Worm (Caenorhabditis elegans) whole organism, L4 larva: ENCODE measurements around the gene hil-6.
A peak's percentile ranks its signal among the peaks of the same experiment; 100 is the strongest.

Experiments used
- F10B5.3 ChIP-seq: sonication (generic microtip); optimal IDR thresholded peaks from 2 replicates; lab custom pipeline; 2016; ENCODE audit warnings: mild to moderate bottlenecking, missing genetic modification characterization, missing compliant biosample characterization
- F26F4.8 ChIP-seq: fragments of 200-800 bp; sonication (Bioruptor generic); conservative IDR thresholded peaks from 2 replicates; pipeline ENCODE4 v1.3.6; 2022; ENCODE audit warnings: missing genetic modification characterization, missing compliant biosample characterization
- F44E2.7 ChIP-seq: fragments of 200-800 bp; sonication (Bioruptor generic); IDR thresholded peaks from 2 replicates; pipeline ENCODE4 v2.1.2; 2022; ENCODE audit warnings: missing genetic modification characterization, missing compliant biosample characterization
- R02D3.7 ChIP-seq: fragments of 150-350 bp; sonication (generic microtip); optimal IDR thresholded peaks from 3 replicates; lab custom pipeline; 2014; ENCODE audit warnings: missing biosample characterization, missing genetic modification characterization
- T20F7.1 ChIP-seq: fragments of 200-800 bp; sonication (Bioruptor generic); optimal IDR thresholded peaks from 2 replicates; lab custom pipeline; 2018; ENCODE audit warnings: mild to moderate bottlenecking, missing genetic modification characterization, missing compliant biosample characterization
- Y75B8A.6 ChIP-seq: fragments of 200-800 bp; sonication (Bioruptor generic); IDR thresholded peaks from 2 replicates; pipeline ENCODE4 v1.3.6; 2022; ENCODE audit warnings: missing genetic modification reagents, missing genetic modification characterization, missing compliant biosample characterization
- ZK546.5 ChIP-seq, 2 experiments: sonication (generic microtip); optimal IDR thresholded peaks; 2 replicates each; lab custom pipeline; 2017; ENCODE audit warnings: missing biosample characterization in 2 of 2, missing genetic modification characterization in 2 of 2
- arid-1 ChIP-seq: fragments of 200-800 bp; sonication (Bioruptor generic); conservative IDR thresholded peaks from 2 replicates; pipeline ENCODE4 v1.3.6; 2022; ENCODE audit warnings: missing genetic modification reagents, missing genetic modification characterization, missing compliant biosample characterization
- ceh-20 ChIP-seq: fragments of 200-800 bp; sonication (Bioruptor generic); IDR thresholded peaks from 2 replicates; pipeline ENCODE4 v1.3.6; 2022; ENCODE audit warnings: missing genetic modification reagents, missing genetic modification characterization, missing compliant biosample characterization
- ceh-28 ChIP-seq: fragments of 150-350 bp; optimal IDR thresholded peaks from 2 replicates; lab custom pipeline; 2014; ENCODE audit warnings: missing biosample characterization, missing genetic modification reagents, missing genetic modification characterization
- ceh-44 ChIP-seq: fragments of 200-800 bp; sonication (Bioruptor generic); IDR thresholded peaks from 2 replicates; pipeline ENCODE4 v1.3.6; 2022; ENCODE audit warnings: missing genetic modification reagents, missing genetic modification characterization, missing compliant biosample characterization
- ceh-82 ChIP-seq: sonication (generic microtip); optimal IDR thresholded peaks from 2 replicates; lab custom pipeline; 2017; ENCODE audit warnings: missing biosample characterization, missing genetic modification characterization
- ces-1 ChIP-seq: fragments of 150-350 bp; sonication (generic microtip); optimal IDR thresholded peaks from 4 replicates; lab custom pipeline; 2014; ENCODE audit warnings: missing biosample characterization, missing genetic modification reagents, missing genetic modification characterization
- daf-12 ChIP-seq: fragments of 150-350 bp; optimal IDR thresholded peaks from 2 replicates; lab custom pipeline; 2014; ENCODE audit warnings: missing biosample characterization, missing genetic modification reagents, missing genetic modification characterization
- daf-16 ChIP-seq, 3 experiments: sonication (generic microtip); optimal IDR thresholded peaks; 2 replicates each; lab custom pipeline; 2016 to 2017; ENCODE audit warnings: missing genetic modification characterization in 3 of 3, missing genetic modification reagents in 3 of 3, mild to moderate bottlenecking in 2 of 3, missing compliant biosample characterization in 2 of 3, missing biosample characterization in 1 of 3, moderate library complexity in 1 of 3
- daf-19 ChIP-seq: fragments of 200-800 bp; sonication (Bioruptor generic); conservative IDR thresholded peaks from 2 replicates; pipeline ENCODE4 v1.3.6; 2022; ENCODE audit warnings: missing genetic modification characterization, missing compliant biosample characterization
- daf-8 ChIP-seq: fragments of 200-800 bp; sonication (Bioruptor generic); IDR thresholded peaks from 2 replicates; pipeline ENCODE4 v1.3.6; 2022; ENCODE audit warnings: missing genetic modification characterization, missing compliant biosample characterization
- dmd-6 ChIP-seq: fragments of 200-800 bp; sonication (Bioruptor generic); IDR thresholded peaks from 2 replicates; pipeline ENCODE4 v1.3.6; 2022; ENCODE audit warnings: missing genetic modification reagents, missing genetic modification characterization, missing compliant biosample characterization
- dmd-8 ChIP-seq: fragments of 200-800 bp; sonication (Bioruptor generic); IDR thresholded peaks from 2 replicates; pipeline ENCODE4 v1.3.6; 2022; ENCODE audit warnings: missing genetic modification characterization, missing compliant biosample characterization
- dmd-9 ChIP-seq: fragments of 200-800 bp; sonication (Bioruptor generic); IDR thresholded peaks from 2 replicates; pipeline ENCODE4 v1.3.6; 2022; ENCODE audit warnings: missing genetic modification reagents, missing genetic modification characterization, missing compliant biosample characterization
- dpl-1 ChIP-seq: fragments of 150-350 bp; optimal IDR thresholded peaks from 2 replicates; lab custom pipeline; 2014; ENCODE audit warnings: missing biosample characterization, missing genetic modification reagents, missing genetic modification characterization
- duxl-1 ChIP-seq: sonication (generic microtip); optimal IDR thresholded peaks from 2 replicates; lab custom pipeline; 2016; ENCODE audit warnings: mild to moderate bottlenecking, missing genetic modification characterization, moderate library complexity, missing compliant biosample characterization; ENCODE audit not compliant: poor library complexity
- egl-43 ChIP-seq: fragments of 200-800 bp; sonication (Bioruptor generic); IDR thresholded peaks from 2 replicates; pipeline ENCODE4 v1.3.6; 2022; ENCODE audit warnings: missing genetic modification reagents, missing genetic modification characterization, missing compliant biosample characterization
- gei-8 ChIP-seq: fragments of 200-800 bp; sonication (Bioruptor generic); optimal IDR thresholded peaks from 2 replicates; lab custom pipeline; 2018; ENCODE audit warnings: mild to moderate bottlenecking, missing genetic modification characterization, missing compliant biosample characterization
- hif-1 ChIP-seq, 2 experiments: sonication (generic microtip); optimal IDR thresholded peaks; 2 replicates each; lab custom pipeline; 2016 to 2017; ENCODE audit warnings: missing compliant biosample characterization in 2 of 2, missing genetic modification characterization in 2 of 2, missing genetic modification reagents in 2 of 2, missing genotype in 2 of 2, mild to moderate bottlenecking in 1 of 2
- hmg-1.1 ChIP-seq: fragments of 200-800 bp; sonication (Bioruptor generic); IDR thresholded peaks from 2 replicates; pipeline ENCODE4 v1.3.6; 2022; ENCODE audit warnings: missing genetic modification reagents, missing genetic modification characterization, missing compliant biosample characterization
- lin-13 ChIP-seq: fragments of 150-350 bp; optimal IDR thresholded peaks from 2 replicates; lab custom pipeline; 2014; ENCODE audit warnings: missing biosample characterization, missing genetic modification reagents, missing genetic modification characterization
- lin-15B ChIP-seq: fragments of 150-350 bp; sonication (generic microtip); optimal IDR thresholded peaks from 3 replicates; lab custom pipeline; 2014; ENCODE audit warnings: missing biosample characterization, missing genetic modification characterization
- lin-39 ChIP-seq: fragments of 150-350 bp; optimal IDR thresholded peaks from 2 replicates; lab custom pipeline; 2014; ENCODE audit warnings: missing biosample characterization, missing genetic modification reagents, missing genetic modification characterization
- madf-9 ChIP-seq: fragments of 200-800 bp; sonication (Bioruptor generic); conservative IDR thresholded peaks from 2 replicates; pipeline ENCODE4 v1.3.6; 2022; ENCODE audit warnings: missing genetic modification reagents, missing genetic modification characterization, missing compliant biosample characterization
- mdl-1 ChIP-seq, 2 experiments: fragments of 150-350 bp in 1 of 2; sonication (generic microtip) in 1 of 2; optimal IDR thresholded peaks; 2 replicates each; lab custom pipeline; 2014 to 2017; ENCODE audit warnings: missing biosample characterization in 2 of 2, missing genetic modification characterization in 2 of 2
- mep-1 ChIP-seq: fragments of 150-350 bp; sonication (generic microtip); optimal IDR thresholded peaks from 3 replicates; lab custom pipeline; 2014; ENCODE audit warnings: missing biosample characterization, missing genetic modification characterization
- mes-2 ChIP-seq: sonication (generic microtip); optimal IDR thresholded peaks from 2 replicates; lab custom pipeline; 2016; ENCODE audit warnings: missing genotype, mild to moderate bottlenecking, missing genetic modification characterization, missing compliant biosample characterization; ENCODE audit not compliant: poor library complexity, severe bottlenecking
- nhr-102 ChIP-seq: sonication (generic microtip); optimal IDR thresholded peaks from 2 replicates; lab custom pipeline; 2016; ENCODE audit warnings: mild to moderate bottlenecking, missing genetic modification characterization, moderate library complexity, missing compliant biosample characterization
- nhr-11 ChIP-seq: fragments of 150-350 bp; optimal IDR thresholded peaks from 2 replicates; lab custom pipeline; 2014; ENCODE audit warnings: missing biosample characterization, missing genetic modification characterization
- nhr-25 ChIP-seq: sonication (generic microtip); optimal IDR thresholded peaks from 2 replicates; lab custom pipeline; 2017; ENCODE audit warnings: missing genetic modification characterization, mild to moderate bottlenecking, missing compliant biosample characterization, antibody characterized with exemption, moderate library complexity, borderline replicate concordance; ENCODE audit not compliant: insufficient read depth
- nhr-48 ChIP-seq: sonication (generic microtip); optimal IDR thresholded peaks from 2 replicates; lab custom pipeline; 2016; ENCODE audit warnings: mild to moderate bottlenecking, missing genetic modification characterization, missing compliant biosample characterization
- nhr-6 ChIP-seq: fragments of 150-350 bp; optimal IDR thresholded peaks from 2 replicates; lab custom pipeline; 2014; ENCODE audit warnings: missing biosample characterization, missing genetic modification characterization
- nhr-77 ChIP-seq: fragments of 150-350 bp; optimal IDR thresholded peaks from 2 replicates; lab custom pipeline; 2014; ENCODE audit warnings: missing biosample characterization, missing genetic modification characterization
- pha-4 ChIP-seq, 2 experiments: fragments of 150-350 bp in 1 of 2; fragments of 200-800 bp in 1 of 2; sonication (Bioruptor generic) in 1 of 2; IDR thresholded peaks in 1 of 2; optimal IDR thresholded peaks in 1 of 2; 2 replicates each; pipeline versions ENCODE4 v1.3.6 to Lab custom; 2014 to 2022; ENCODE audit warnings: missing genetic modification characterization in 2 of 2, missing genetic modification reagents in 2 of 2, missing biosample characterization in 1 of 2, missing compliant biosample characterization in 1 of 2
- php-3 ChIP-seq: fragments of 200-800 bp; sonication (Bioruptor generic); IDR thresholded peaks from 2 replicates; pipeline ENCODE4 v1.3.6; 2022; ENCODE audit warnings: missing genetic modification reagents, missing genetic modification characterization, missing compliant biosample characterization
- sdz-12 ChIP-seq: fragments of 200-800 bp; sonication (Bioruptor generic); optimal IDR thresholded peaks from 2 replicates; lab custom pipeline; 2018; ENCODE audit warnings: mild to moderate bottlenecking, missing genetic modification characterization, missing compliant biosample characterization
- set-16 ChIP-seq: fragments of 200-800 bp; sonication (Bioruptor generic); IDR thresholded peaks from 2 replicates; pipeline ENCODE4 v1.3.6; 2022; ENCODE audit warnings: missing genetic modification reagents, missing genetic modification characterization, missing compliant biosample characterization
- snpc-4 ChIP-seq: fragments of 150-350 bp; optimal IDR thresholded peaks from 2 replicates; lab custom pipeline; 2014; ENCODE audit warnings: missing biosample characterization, missing genetic modification characterization
- unc-39 ChIP-seq: sonication (generic microtip); optimal IDR thresholded peaks from 2 replicates; lab custom pipeline; 2017; ENCODE audit warnings: missing biosample characterization, missing genetic modification characterization
- unc-62 ChIP-seq, 3 experiments: fragments of 150-350 bp in 1 of 3; sonication (generic microtip); optimal IDR thresholded peaks in 2 of 3; peaks in 1 of 3; 1 replicate in 1 of 3; 2 replicates in 2 of 3; lab custom pipeline; 2014 to 2017; ENCODE audit warnings: missing biosample characterization in 3 of 3, missing genetic modification characterization in 3 of 3, missing genetic modification reagents in 3 of 3, missing genotype in 1 of 3
- vab-7 ChIP-seq: fragments of 200-800 bp; sonication (Bioruptor generic); IDR thresholded peaks from 2 replicates; pipeline ENCODE4 v1.3.6; 2022; ENCODE audit warnings: missing genetic modification reagents, missing genetic modification characterization, missing compliant biosample characterization
- zip-11 ChIP-seq: fragments of 200-800 bp; sonication (Bioruptor generic); IDR thresholded peaks from 2 replicates; pipeline ENCODE4 v1.3.6; 2022; ENCODE audit warnings: missing genetic modification characterization, missing compliant biosample characterization
- zip-2 ChIP-seq: fragments of 150-350 bp; optimal IDR thresholded peaks from 2 replicates; lab custom pipeline; 2014; ENCODE audit warnings: missing biosample characterization, missing genetic modification characterization

hil-6 gene

ce11 chrV:2008412-2008811, 22.9 kb downstream of the hil-6 start (continued):
- no peak for TF ChIP-seq nhr-11 (tag; lab: Kevin White, UChicago)
- no peak for TF ChIP-seq mep-1 (tag; lab: Kevin White, UChicago)
- TF ChIP-seq mdl-1 (tag; optimal IDR thresholded peaks at IDR 0.05; lab: Kevin White, UChicago), result no peak
- TF ChIP-seq sdz-12 (GFP tag; lab: Kevin White, UChicago), result no peak
- TF ChIP-seq ceh-28 (tag; lab: Kevin White, UChicago), result no peak
- no peak for TF ChIP-seq lin-39
- no peak for TF ChIP-seq set-16 (GFP tag; lab: Robert Waterston, UW)
- TF ChIP-seq ceh-44, result no peak
- TF ChIP-seq zip-11 (GFP tag; lab: Robert Waterston, UW), result no peak
- TF ChIP-seq nhr-77 (tag; lab: Kevin White, UChicago), result peak; percentile 62
- no peak for TF ChIP-seq ZK546.5 (tag; optimal IDR thresholded peaks at IDR 0.05; lab: Kevin White, UChicago)
- TF ChIP-seq dmd-9 (GFP tag; lab: Robert Waterston, UW), result no peak
- TF ChIP-seq daf-19 (GFP tag; lab: Robert Waterston, UW), result no peak
- TF ChIP-seq duxl-1 (tag; lab: Kevin White, UChicago), result peak; percentile 64
- TF ChIP-seq hif-1 (tag; optimal IDR thresholded peaks at IDR 0.05; lab: Kevin White, UChicago), result peak in 1 of 2 experiments; percentile 70
- TF ChIP-seq lin-15B (tag; lab: Kevin White, UChicago), result peak; percentile 15
- no peak for TF ChIP-seq pha-4 (GFP tag; IDR thresholded peaks at IDR 0.05; lab: Robert Waterston, UW)
- no peak for TF ChIP-seq pha-4 (tag; optimal IDR thresholded peaks at IDR 0.05; lab: Kevin White, UChicago)
- TF ChIP-seq php-3, result no peak
- no peak for TF ChIP-seq ceh-82
- no peak; the same call in 1 of the 2 replicates for TF ChIP-seq arid-1 (GFP tag; lab: Robert Waterston, UW)
- TF ChIP-seq daf-8, result no peak
- TF ChIP-seq dmd-8, result no peak
- peak in 1 of 2 experiments; percentile 80 for TF ChIP-seq unc-62 (GFP tag; optimal IDR thresholded peaks at IDR 0.05 in 1 of 2; lab: Kevin White, UChicago)
- no peak for TF ChIP-seq unc-62 (tag; optimal IDR thresholded peaks at IDR 0.05; lab: Kevin White, UChicago)
- TF ChIP-seq R02D3.7, result no peak
- TF ChIP-seq F26F4.8 (GFP tag; lab: Robert Waterston, UW), result no peak
- TF ChIP-seq vab-7 (GFP tag; lab: Robert Waterston, UW), result no peak
- peak; percentile 94 for TF ChIP-seq mes-2 (tag; lab: Kevin White, UChicago)
- 0 out of 2 replicates have a peak, but pooled peaks have one; percentile 65 for TF ChIP-seq ceh-20 (GFP tag; lab: Robert Waterston, UW)
- no peak for TF ChIP-seq daf-12 (tag; lab: Kevin White, UChicago)
- no peak for TF ChIP-seq daf-16 (GFP tag; optimal IDR thresholded peaks at IDR 0.05; lab: Kevin White, UChicago)
- TF ChIP-seq daf-16 (tag; optimal IDR thresholded peaks at IDR 0.05; lab: Kevin White, UChicago), result peak; percentile 25
- TF ChIP-seq nhr-102 (tag; lab: Kevin White, UChicago), result peak; percentile 70
- peak; percentile 50; the same call in 1 of the 2 replicates for TF ChIP-seq hmg-1.1 (GFP tag; lab: Robert Waterston, UW)
- TF ChIP-seq unc-39 (tag; lab: Kevin White, UChicago), result no peak
- TF ChIP-seq egl-43 (GFP tag; lab: Robert Waterston, UW), result no peak
- TF ChIP-seq dmd-6 (GFP tag; lab: Robert Waterston, UW), result peak; percentile 66
- 0 out of 2 replicates have a peak, but pooled peaks have one; percentile 33 for TF ChIP-seq madf-9
- TF ChIP-seq gei-8 (GFP tag; lab: Kevin White, UChicago), result no peak
- TF ChIP-seq F44E2.7 (GFP tag; lab: Robert Waterston, UW), result no peak
- no peak for TF ChIP-seq T20F7.1 (GFP tag; lab: Kevin White, UChicago)
- TF ChIP-seq F10B5.3 (tag; lab: Kevin White, UChicago), result no peak
- TF ChIP-seq Y75B8A.6 (GFP tag; lab: Robert Waterston, UW), result no peak
- TF ChIP-seq dpl-1 (GFP tag; lab: Kevin White, UChicago), result peak; percentile 40
- no peak for TF ChIP-seq snpc-4 (tag; lab: Kevin White, UChicago)
- no peak for TF ChIP-seq nhr-25 (tag; lab: Kevin White, UChicago)
- no peak for TF ChIP-seq ces-1 (GFP tag; lab: Kevin White, UChicago)
- no peak for TF ChIP-seq zip-2 (tag; lab: Kevin White, UChicago)
- no peak for TF ChIP-seq nhr-6 (tag; lab: Kevin White, UChicago)
- no peak for TF ChIP-seq nhr-48 (tag; lab: Kevin White, UChicago)
- TF ChIP-seq lin-13 (GFP tag; lab: Kevin White, UChicago), result no peak
